Worm (Caenorhabditis elegans): ENCODE data around the gene sra-29.

- no peak for TF ChIP-seq sox-2 (GFP tag; IDR thresholded peaks at IDR 0.05)
- TF ChIP-seq unc-55 (GFP tag; optimal IDR thresholded peaks at IDR 0.05), result no peak
- no peak for TF ChIP-seq che-1 (tag; optimal IDR thresholded peaks at IDR 0.05)
- TF ChIP-seq dmd-4 (tag; optimal IDR thresholded peaks at IDR 0.05; ENCODE audit: borderline replicate concordance), result no peak
- no peak for TF ChIP-seq nhr-11 (tag; optimal IDR thresholded peaks at IDR 0.05)
- TF ChIP-seq elt-2 (tag; optimal IDR thresholded peaks at IDR 0.05), result no peak
- TF ChIP-seq unc-3 (GFP tag; conservative IDR thresholded peaks at IDR 0.05), result no peak
- TF ChIP-seq unc-3 (tag; optimal IDR thresholded peaks at IDR 0.05), result no peak
- TF ChIP-seq odd-2 (tag; optimal IDR thresholded peaks at IDR 0.05), result no peak
- TF ChIP-seq pat-9 (tag; optimal IDR thresholded peaks at IDR 0.05), result no peak
- TF ChIP-seq dve-1 (tag; optimal IDR thresholded peaks at IDR 0.05), result no peak
- TF ChIP-seq ceh-22 (tag; optimal IDR thresholded peaks at IDR 0.05), result no peak
- TF ChIP-seq gmeb-2 (tag; optimal IDR thresholded peaks at IDR 0.05), result no peak
Measured at ce11 chrII:6562203-6562867, 13.2 kb downstream of the sra-29 start.

Measured in whole organism, late embryonic.